Fruit fly (Drosophila melanogaster) whole organism, embryonic: Measurements from ENCODE around the gene CG7483.

ENCODE experiments used
- Aef1 ChIP-seq: fragments of 200-800 bp; sonication (Bioruptor generic); IDR thresholded peaks from 3 replicates; pipeline ENCODE4 v1.3.6; 2022; ENCODE audit warnings: missing biosample characterization, missing genetic modification characterization
- C15 ChIP-seq: fragments of 200-800 bp; sonication (Bioruptor generic); IDR thresholded peaks from 3 replicates; pipeline ENCODE4 v1.3.6; 2022; ENCODE audit warnings: missing biosample characterization, missing genetic modification characterization
- CG1024 ChIP-seq: fragments of 200-800 bp; sonication (Bioruptor generic); IDR thresholded peaks from 2 replicates; pipeline ENCODE4 v1.3.6; 2022; ENCODE audit warnings: missing biosample characterization, missing genetic modification characterization
- CG10431 ChIP-seq: fragments of 200-800 bp; sonication (Bioruptor generic); optimal IDR thresholded peaks from 3 replicates; lab custom pipeline; 2018; ENCODE audit warnings: missing biosample characterization, mild to moderate bottlenecking, missing genetic modification characterization
- CG10654 ChIP-seq: fragments of 200-800 bp; sonication (Bioruptor generic); optimal IDR thresholded peaks from 2 replicates; lab custom pipeline; 2016; ENCODE audit warnings: missing biosample characterization, missing genetic modification characterization
- CG11093 ChIP-seq: fragments of 200-800 bp; sonication (Bioruptor generic); IDR thresholded peaks from 3 replicates; pipeline ENCODE4 v1.3.6; 2022; ENCODE audit warnings: missing biosample characterization, missing genetic modification characterization
- CG11456 ChIP-seq: fragments of 200-800 bp; sonication (Bioruptor generic); IDR thresholded peaks from 3 replicates; pipeline ENCODE4 v1.3.6; 2022; ENCODE audit warnings: missing biosample characterization, missing genetic modification characterization
- CG14965 ChIP-seq: fragments of 200-800 bp; sonication (Bioruptor generic); optimal IDR thresholded peaks from 2 replicates; lab custom pipeline; 2016; ENCODE audit warnings: missing biosample characterization, missing genetic modification characterization, borderline replicate concordance
- CG16813 ChIP-seq: fragments of 200-800 bp; sonication (Bioruptor generic); IDR thresholded peaks from 3 replicates; pipeline ENCODE4 v1.3.6; 2022; ENCODE audit warnings: missing biosample characterization, missing genetic modification characterization; ENCODE audit not compliant: partially characterized antibody
- CG17328 ChIP-seq: fragments of 200-800 bp; sonication (Bioruptor generic); IDR thresholded peaks from 2 replicates; pipeline ENCODE4 v1.3.6; 2022; ENCODE audit warnings: missing biosample characterization, missing genetic modification characterization
- CG17361 ChIP-seq: fragments of 200-800 bp; sonication (Bioruptor generic); IDR thresholded peaks from 3 replicates; pipeline ENCODE4 v1.3.6; 2022; ENCODE audit warnings: missing biosample characterization, missing genetic modification characterization
- CG17385 ChIP-seq: fragments of 200-800 bp; sonication (Bioruptor generic); optimal IDR thresholded peaks from 3 replicates; lab custom pipeline; 2018; ENCODE audit warnings: missing biosample characterization, mild to moderate bottlenecking, missing genetic modification characterization
- CG18011 ChIP-seq: fragments of 200-800 bp; sonication (Bioruptor generic); optimal IDR thresholded peaks from 2 replicates; lab custom pipeline; 2017; ENCODE audit warnings: missing biosample characterization, missing genetic modification characterization, mild to moderate bottlenecking, moderate library complexity, missing genotype
- CG2116 ChIP-seq: fragments of 200-800 bp; sonication (Bioruptor generic); optimal IDR thresholded peaks from 3 replicates; lab custom pipeline; 2018; ENCODE audit warnings: missing biosample characterization, mild to moderate bottlenecking, missing genetic modification characterization
- CG30431 ChIP-seq: fragments of 200-800 bp; sonication (Bioruptor generic); optimal IDR thresholded peaks from 2 replicates; lab custom pipeline; 2017; ENCODE audit warnings: missing biosample characterization, missing genetic modification characterization
- CG3407 ChIP-seq: fragments of 200-800 bp; sonication (Bioruptor generic); optimal IDR thresholded peaks from 2 replicates; lab custom pipeline; 2018; ENCODE audit warnings: missing biosample characterization, mild to moderate bottlenecking, missing genetic modification characterization
- CG3726 ChIP-seq: fragments of 200-800 bp; sonication (Bioruptor generic); IDR thresholded peaks from 3 replicates; pipeline ENCODE4, ENCODE4 v1.3.6; 2022; ENCODE audit warnings: missing biosample characterization, missing genetic modification characterization
- CG4617 ChIP-seq: fragments of 200-800 bp; sonication (Bioruptor generic); optimal IDR thresholded peaks from 3 replicates; lab custom pipeline; 2016; ENCODE audit warnings: missing biosample characterization, missing genetic modification characterization, borderline replicate concordance
- CG5953 ChIP-seq: fragments of 200-800 bp; sonication (Bioruptor generic); IDR thresholded peaks from 2 replicates; pipeline ENCODE4 v1.3.6; 2022; ENCODE audit warnings: missing biosample characterization, missing genetic modification characterization
- CG6765 ChIP-seq: fragments of 200-800 bp; sonication (Bioruptor generic); optimal IDR thresholded peaks from 3 replicates; lab custom pipeline; 2017; ENCODE audit warnings: missing biosample characterization, mild to moderate bottlenecking, missing genetic modification characterization
- CG9932 ChIP-seq: fragments of 200-800 bp; sonication (Bioruptor generic); IDR thresholded peaks from 2 replicates; pipeline ENCODE4 v1.3.6; 2022; ENCODE audit warnings: missing biosample characterization, missing genetic modification characterization
- CHES-1-like ChIP-seq: fragments of 200-800 bp; sonication (Bioruptor generic); optimal IDR thresholded peaks from 2 replicates; lab custom pipeline; 2016; ENCODE audit warnings: missing biosample characterization, missing genetic modification characterization
- Camta ChIP-seq: fragments of 200-800 bp; sonication (Bioruptor generic); optimal IDR thresholded peaks from 2 replicates; lab custom pipeline; 2016; ENCODE audit warnings: missing biosample characterization, missing genetic modification characterization
- CkIIα-i1 ChIP-seq: fragments of 200-800 bp; sonication (Bioruptor generic); IDR thresholded peaks from 2 replicates; pipeline ENCODE4 v1.3.6; 2022; ENCODE audit warnings: missing biosample characterization, missing genetic modification characterization
- Fer3 ChIP-seq: fragments of 200-800 bp; sonication (Bioruptor generic); optimal IDR thresholded peaks from 2 replicates; lab custom pipeline; 2018; ENCODE audit warnings: missing biosample characterization, mild to moderate bottlenecking, missing genetic modification characterization, moderate library complexity
- GATAe ChIP-seq: fragments of 200-800 bp; sonication (Bioruptor generic); conservative IDR thresholded peaks from 2 replicates; pipeline ENCODE4 v1.3.6; 2022; ENCODE audit warnings: missing biosample characterization, missing genetic modification characterization
- Gug ChIP-seq: fragments of 200-800 bp; sonication (Bioruptor generic); IDR thresholded peaks from 4 replicates; pipeline ENCODE4 v1.3.6; 2022; ENCODE audit warnings: missing biosample characterization, missing genetic modification characterization
- HmgD ChIP-seq: fragments of 200-800 bp; sonication (Bioruptor generic); optimal IDR thresholded peaks from 3 replicates; lab custom pipeline; 2016; ENCODE audit warnings: missing biosample characterization, missing genetic modification characterization
- Hmr ChIP-seq: fragments of 200-800 bp; sonication (Bioruptor generic); optimal IDR thresholded peaks from 3 replicates; lab custom pipeline; 2017; ENCODE audit warnings: mild to moderate bottlenecking, missing biosample characterization, missing genetic modification reagents, missing genetic modification characterization
- Lim3 ChIP-seq: fragments of 200-800 bp; sonication (Bioruptor generic); IDR thresholded peaks from 2 replicates; pipeline ENCODE4 v1.3.6; 2022; ENCODE audit warnings: missing biosample characterization, missing genetic modification characterization
- Max ChIP-seq: fragments of 200-800 bp; sonication (Bioruptor generic); optimal IDR thresholded peaks from 2 replicates; lab custom pipeline; 2016; ENCODE audit warnings: missing biosample characterization, mild to moderate bottlenecking, missing genetic modification characterization
- Mrtf ChIP-seq: fragments of 200-800 bp; sonication (Bioruptor generic); IDR thresholded peaks from 3 replicates; pipeline ENCODE4 v1.3.6; 2022; ENCODE audit warnings: missing biosample characterization, missing genetic modification characterization
- NC2α ChIP-seq: fragments of 200-800 bp; sonication (Bioruptor generic); optimal IDR thresholded peaks from 2 replicates; lab custom pipeline; 2016; ENCODE audit warnings: missing biosample characterization, missing genetic modification characterization
- NC2β ChIP-seq: fragments of 200-800 bp; sonication (Bioruptor generic); optimal IDR thresholded peaks from 2 replicates; lab custom pipeline; 2016; ENCODE audit warnings: missing biosample characterization, missing genetic modification characterization
- Rfx ChIP-seq: fragments of 200-800 bp; sonication (Bioruptor generic); IDR thresholded peaks from 2 replicates; pipeline ENCODE4 v1.3.6; 2022; ENCODE audit warnings: missing biosample characterization, missing genetic modification characterization
- Sox100B ChIP-seq: fragments of 200-800 bp; sonication (Bioruptor generic); optimal IDR thresholded peaks from 3 replicates; lab custom pipeline; 2018; ENCODE audit warnings: missing biosample characterization, mild to moderate bottlenecking, missing genetic modification characterization
- Usf ChIP-seq: fragments of 200-800 bp; sonication (Bioruptor generic); optimal IDR thresholded peaks from 2 replicates; lab custom pipeline; 2017; ENCODE audit warnings: missing genotype, missing biosample characterization, missing genetic modification characterization
- bbx ChIP-seq: fragments of 200-800 bp; sonication (Bioruptor generic); IDR thresholded peaks from 2 replicates; pipeline ENCODE4 v1.3.6; 2022; ENCODE audit warnings: missing biosample characterization, missing genetic modification characterization; ENCODE audit not compliant: partially characterized antibody
- corto ChIP-seq: fragments of 200-800 bp; sonication (Bioruptor generic); optimal IDR thresholded peaks from 2 replicates; lab custom pipeline; 2016; ENCODE audit warnings: missing biosample characterization, mild to moderate bottlenecking, missing genetic modification characterization, moderate library complexity
- da ChIP-seq: fragments of 200-800 bp; sonication (Bioruptor generic); optimal IDR thresholded peaks from 2 replicates; lab custom pipeline; 2016; ENCODE audit warnings: missing biosample characterization, missing genetic modification characterization
- exex ChIP-seq: fragments of 200-800 bp; sonication (Bioruptor generic); optimal IDR thresholded peaks from 4 replicates; lab custom pipeline; 2018; ENCODE audit warnings: missing biosample characterization, mild to moderate bottlenecking, missing genetic modification characterization, moderate library complexity
- fru ChIP-seq: fragments of >200 bp; optimal IDR thresholded peaks from 2 replicates; lab custom pipeline; 2017
- mam ChIP-seq: fragments of 200-800 bp; sonication (Bioruptor generic); optimal IDR thresholded peaks from 3 replicates; lab custom pipeline; 2016; ENCODE audit warnings: missing biosample characterization, missing genetic modification characterization
- nmo ChIP-seq: fragments of 200-800 bp; sonication (Bioruptor generic); optimal IDR thresholded peaks from 2 replicates; lab custom pipeline; 2018; ENCODE audit warnings: missing biosample characterization, mild to moderate bottlenecking, missing genetic modification characterization, moderate library complexity
- nom ChIP-seq: fragments of 200-800 bp; sonication (Bioruptor generic); optimal IDR thresholded peaks from 2 replicates; lab custom pipeline; 2017; ENCODE audit warnings: missing biosample characterization, missing genetic modification characterization, mild to moderate bottlenecking, moderate library complexity, missing genetic modification reagents
- p53 ChIP-seq: fragments of 200-800 bp; sonication (Bioruptor generic); optimal IDR thresholded peaks from 2 replicates; lab custom pipeline; 2016; ENCODE audit warnings: missing biosample characterization, missing genetic modification characterization
- schlank ChIP-seq: fragments of 200-800 bp; sonication (Bioruptor generic); optimal IDR thresholded peaks from 2 replicates; lab custom pipeline; 2018; ENCODE audit warnings: missing biosample characterization, mild to moderate bottlenecking, missing genetic modification characterization
- slou ChIP-seq: fragments of 200-800 bp; sonication (Bioruptor generic); optimal IDR thresholded peaks from 3 replicates; lab custom pipeline; 2016; ENCODE audit warnings: missing biosample characterization, missing genetic modification characterization
- sqz ChIP-seq: fragments of 200-800 bp; sonication (Bioruptor generic); optimal IDR thresholded peaks from 3 replicates; lab custom pipeline; 2018; ENCODE audit warnings: missing biosample characterization, mild to moderate bottlenecking, missing genetic modification characterization
- trh ChIP-seq: fragments of 200-800 bp; sonication (Bioruptor generic); optimal IDR thresholded peaks from 2 replicates; lab custom pipeline; 2016; ENCODE audit warnings: missing biosample characterization, missing genetic modification characterization
- ttk ChIP-seq: fragments of 200-800 bp; sonication (Bioruptor generic); IDR thresholded peaks from 2 replicates; pipeline ENCODE4 v2.1.2; 2022; ENCODE audit warnings: missing biosample characterization, missing genetic modification characterization
- usp ChIP-seq: fragments of >200 bp; optimal IDR thresholded peaks from 2 replicates; lab custom pipeline; 2017; ENCODE audit warnings: missing biosample characterization, missing genetic modification characterization
- zfh2 ChIP-seq: fragments of 200-800 bp; sonication (Bioruptor generic); optimal IDR thresholded peaks from 2 replicates; lab custom pipeline; 2016; ENCODE audit warnings: missing biosample characterization, missing genetic modification characterization

The CG7483 gene

DNA sequence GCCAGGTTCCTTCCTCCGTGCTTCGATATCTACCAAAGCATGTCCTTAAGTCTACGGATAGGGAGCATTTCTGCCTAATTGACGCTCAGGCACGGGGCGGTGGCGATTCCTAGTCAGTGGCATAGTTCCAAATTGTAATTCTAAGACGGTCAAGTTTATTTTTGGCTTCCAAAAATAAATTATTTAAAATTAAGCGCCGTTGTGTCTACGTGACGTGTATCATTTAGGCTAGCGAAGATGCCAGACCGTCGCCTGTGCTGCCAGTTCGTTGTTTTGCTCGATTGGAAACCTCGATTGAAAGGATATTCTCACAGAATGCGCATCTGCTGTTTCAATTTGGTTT, 36.1 kb downstream of the CG7483 start (continued):
- TF ChIP-seq p53 (no peak), CG10431 (GFP tag; lab: Kevin White, UChicago) (no peak), da (GFP tag; lab: Kevin White, UChicago) (no peak), Hmr (GFP tag; lab: Kevin White, UChicago) (no peak), CG16813 (no peak), CG3726 (GFP tag; lab: Robert Waterston, UW) (no peak), Gug (GFP tag; lab: Robert Waterston, UW) (no peak), CG3407 (GFP tag; lab: Kevin White, UChicago) (no peak), CG17361 (no peak), CG1024 (no peak), CG17328 (GFP tag; lab: Robert Waterston, UW) (no peak), Max (GFP tag; lab: Kevin White, UChicago) (no peak), CG11456 (GFP tag; lab: Robert Waterston, UW) (no peak), CG10654 (GFP tag; lab: Kevin White, UChicago) (no peak), GATAe (no peak), sqz (no peak), fru (lab: Kevin White, UChicago) (no peak), nmo (GFP tag; lab: Kevin White, UChicago) (no peak), CG30431 (GFP tag; lab: Kevin White, UChicago) (no peak), CG5953 (GFP tag; lab: Robert Waterston, UW) (no peak), slou (no peak), bbx (peak; percentile 13; the same call in 1 of the 2 replicates), corto (GFP tag; lab: Kevin White, UChicago) (no peak), CG9932 (no peak)

DNA sequence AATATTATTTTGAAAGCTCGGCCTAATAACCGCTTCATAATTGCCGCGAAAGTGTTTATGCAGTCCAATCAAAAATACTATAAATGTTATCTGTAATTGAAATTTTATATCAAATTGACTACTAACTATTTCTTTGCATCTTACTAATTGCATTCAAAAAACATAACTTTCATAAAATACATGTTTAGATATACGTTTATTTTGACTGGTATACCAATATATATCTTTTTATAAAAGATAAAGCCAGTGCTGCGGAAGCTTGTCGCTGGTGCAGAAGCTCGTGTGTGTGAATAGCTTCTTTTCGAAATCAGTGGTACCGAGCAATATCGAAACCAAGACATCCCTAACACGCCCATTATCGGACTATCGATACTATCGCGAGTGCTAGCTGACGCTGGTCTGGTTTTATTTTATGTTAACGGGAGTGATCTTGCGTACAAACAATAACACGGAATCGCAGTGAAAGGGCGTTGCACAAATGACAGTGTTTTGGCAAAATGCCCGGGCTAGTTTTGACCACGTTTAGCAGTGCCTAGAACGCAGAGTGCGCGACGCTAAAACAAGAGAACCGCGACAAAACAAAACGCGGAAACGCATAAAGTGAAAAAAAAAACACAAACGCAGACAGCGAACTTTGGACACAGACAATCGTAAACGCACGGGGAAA, 36.6 kb downstream of the CG7483 start, which contains the start of gene Atg13:
Gene Atg13 (plus strand): TSS at position 367 of the 667 bp plus-strand sequence.
- no peak for TF ChIP-seq CkIIα-i1 (GFP tag; lab: Robert Waterston, UW)
- TF ChIP-seq CG14965 (GFP tag; lab: Kevin White, UChicago) = no peak
- no peak for TF ChIP-seq CHES-1-like (GFP tag; lab: Kevin White, UChicago)
- TF ChIP-seq exex (tag; lab: Kevin White, UChicago) = no peak
- no peak for TF ChIP-seq CG18011 (GFP tag; lab: Kevin White, UChicago)
- no peak for TF ChIP-seq CG11093 (GFP tag; lab: Robert Waterston, UW)
- TF ChIP-seq Rfx (GFP tag; lab: Robert Waterston, UW) = peak; percentile 37
- no peak for TF ChIP-seq CG17328 (GFP tag; lab: Robert Waterston, UW)
- no peak for TF ChIP-seq CG5953 (GFP tag; lab: Robert Waterston, UW)
- TF ChIP-seq C15 (GFP tag; lab: Robert Waterston, UW) = no peak
- TF ChIP-seq trh (GFP tag; lab: Kevin White, UChicago) = no peak
- no peak for TF ChIP-seq CG6765 (GFP tag; lab: Kevin White, UChicago)
- no peak for TF ChIP-seq usp (GFP tag; lab: Kevin White, UChicago)
- TF ChIP-seq CG17385 (GFP tag; lab: Kevin White, UChicago) = no peak
- no peak for TF ChIP-seq Sox100B (GFP tag; lab: Kevin White, UChicago)
- peak; percentile 5 for TF ChIP-seq zfh2 (GFP tag; lab: Kevin White, UChicago)
- peak; percentile 51 for TF ChIP-seq CG4617 (GFP tag; lab: Kevin White, UChicago)
- no peak for TF ChIP-seq NC2α (GFP tag; lab: Kevin White, UChicago)
- no peak for TF ChIP-seq Lim3 (GFP tag; lab: Robert Waterston, UW)
- peak; percentile 34; the same call in 1 of the 3 replicates for TF ChIP-seq Aef1 (GFP tag; lab: Robert Waterston, UW)
- TF ChIP-seq Fer3 (tag; lab: Kevin White, UChicago) = no peak
- peak; percentile 96 for TF ChIP-seq CG2116 (GFP tag; lab: Kevin White, UChicago)
- TF ChIP-seq schlank (tag; lab: Kevin White, UChicago) = no peak
- TF ChIP-seq NC2β (GFP tag; lab: Kevin White, UChicago) = no peak
- no peak for TF ChIP-seq ttk (GFP tag; lab: Robert Waterston, UW)
- TF ChIP-seq nom (GFP tag; lab: Kevin White, UChicago) = peak; percentile 98
- TF ChIP-seq Camta = peak; percentile 5
- peak; percentile 5 for TF ChIP-seq mam (GFP tag; lab: Kevin White, UChicago)
- peak; percentile 43 for TF ChIP-seq Usf (GFP tag; lab: Kevin White, UChicago)
- no peak for TF ChIP-seq HmgD (GFP tag; lab: Kevin White, UChicago)
- TF ChIP-seq Mrtf (GFP tag; lab: Robert Waterston, UW) = no peak
